Worm (Caenorhabditis elegans): Measurements from ENCODE around the gene mom-1.

The mom-1 gene

DNA sequence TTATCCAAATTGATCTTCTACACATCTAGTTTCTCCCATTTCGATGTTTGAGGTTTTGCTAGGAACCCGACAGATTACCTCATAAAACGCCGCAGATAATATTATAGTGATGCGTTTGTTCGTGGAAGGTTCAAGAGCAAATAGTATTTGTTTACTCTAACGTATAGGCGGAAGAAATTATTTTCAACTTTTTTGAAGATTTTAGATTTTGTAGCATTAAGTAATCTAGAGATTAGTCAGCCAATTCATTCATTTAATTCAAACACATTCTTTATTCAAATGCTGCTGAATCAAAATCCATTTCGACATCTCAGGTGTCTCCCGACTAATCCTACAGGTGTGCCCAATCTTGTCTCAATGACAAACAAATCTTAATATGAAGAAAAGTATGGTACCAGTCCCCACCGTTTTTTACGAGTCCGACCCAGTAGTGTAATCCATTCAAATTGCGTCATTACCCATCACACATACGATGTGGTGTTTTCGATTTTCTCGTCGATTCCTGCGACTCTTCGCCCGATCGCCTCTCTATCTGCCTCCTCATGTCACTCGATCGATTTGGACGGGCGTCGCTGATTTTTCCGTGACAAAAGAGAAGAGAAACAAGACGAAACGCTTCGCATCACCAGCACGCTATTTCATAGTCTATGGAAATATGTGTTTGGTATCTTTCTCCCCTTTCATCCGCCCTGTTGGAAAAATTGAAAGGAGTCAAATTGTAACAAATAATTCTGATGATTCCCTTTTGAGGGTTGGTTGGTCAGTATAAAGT is 38.8 kb upstream of the mom-1 start (continued):
- TF ChIP-seq F37D6.2 (tag; optimal IDR thresholded peaks at IDR 0.05) (no peak), mxl-2 (GFP tag; conservative IDR thresholded peaks at IDR 0.05) (no peak), ama-1 (optimal IDR thresholded peaks at IDR 0.05) (peak; percentile 73), nhr-41 (GFP tag; IDR thresholded peaks at IDR 0.05) (no peak), gei-8 (GFP tag; optimal IDR thresholded peaks at IDR 0.05) (peak; percentile 61), dmd-6 (GFP tag; IDR thresholded peaks at IDR 0.05) (peak; percentile 62), set-16 (GFP tag; IDR thresholded peaks at IDR 0.05) (no peak; the same call in 1 of the 2 replicates), arid-1 (GFP tag; conservative IDR thresholded peaks at IDR 0.05) (no peak), mep-1 (tag; optimal IDR thresholded peaks at IDR 0.05) (peak; percentile 61), T20F7.1 (GFP tag; optimal IDR thresholded peaks at IDR 0.05) (no peak), lin-15B (tag; optimal IDR thresholded peaks at IDR 0.05) (no peak), nhr-76 (tag; optimal IDR thresholded peaks at IDR 0.05) (peak; percentile 42), lin-38 (GFP tag; IDR thresholded peaks at IDR 0.05) (peak; percentile 25), T26A8.4 (GFP tag; IDR thresholded peaks at IDR 0.05) (peak; percentile 85), tra-1 (GFP tag; IDR thresholded peaks at IDR 0.05) (peak; percentile 53; the same call in 1 of the 2 replicates), lin-1 (GFP tag; IDR thresholded peaks at IDR 0.05) (no peak), daf-16 (GFP tag; optimal IDR thresholded peaks at IDR 0.05) (peak in 1 of 2 experiments; percentile 79), daf-16 (tag; optimal IDR thresholded peaks at IDR 0.05) (peak; percentile 87), php-3 (GFP tag; IDR thresholded peaks at IDR 0.05) (peak; percentile 56; the same call in 1 of the 2 replicates), hif-1 (tag; optimal IDR thresholded peaks at IDR 0.05) (peak in 1 of 2 experiments; percentile 90), nhr-11 (tag; optimal IDR thresholded peaks at IDR 0.05) (peak; percentile 48), ceh-44 (GFP tag; IDR thresholded peaks at IDR 0.05) (no peak), snpc-4 (tag; optimal IDR thresholded peaks at IDR 0.05) (no peak), vab-7 (GFP tag; IDR thresholded peaks at IDR 0.05) (no peak), nhr-237 (tag; optimal IDR thresholded peaks at IDR 0.05) (no peak), nhr-25 (tag; optimal IDR thresholded peaks at IDR 0.05; ENCODE audit: borderline replicate concordance, insufficient read depth) (peak; percentile 54), madf-5 (GFP tag; IDR thresholded peaks at IDR 0.05) (no peak), nhr-10 (tag; optimal IDR thresholded peaks at IDR 0.05) (peak; percentile 7), unc-39 (tag; optimal IDR thresholded peaks at IDR 0.05) (no peak), attf-4 (tag; optimal IDR thresholded peaks at IDR 0.05) (no peak), D1046.2 (GFP tag; IDR thresholded peaks at IDR 0.05) (no peak), jun-1 (tag; optimal IDR thresholded peaks at IDR 0.05) (peak; percentile 25), madf-9 (GFP tag; conservative IDR thresholded peaks at IDR 0.05) (0 out of 2 replicates have a peak, but pooled peaks have one; percentile 14), F49E8.2 (tag; optimal IDR thresholded peaks at IDR 0.05; ENCODE audit: borderline replicate concordance) (no peak)

DNA sequence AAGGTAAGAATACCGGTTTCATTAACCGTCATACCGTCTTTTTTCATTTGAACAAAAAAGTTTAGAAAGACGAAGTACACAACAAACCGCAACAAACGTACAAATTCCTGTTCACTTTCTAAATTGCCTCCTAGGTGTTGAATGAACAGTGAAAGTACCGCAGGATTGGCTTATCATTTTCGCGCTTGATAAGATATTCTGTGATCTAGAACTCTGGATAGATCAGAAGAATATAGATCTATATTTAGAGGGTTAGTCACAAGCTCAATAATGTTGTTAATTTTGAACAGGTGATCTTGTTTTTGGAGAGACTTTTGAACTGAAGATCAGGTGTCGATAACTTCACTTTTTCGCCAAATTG is 38.3 kb upstream of the mom-1 start:
- TF ChIP-seq duxl-1 (tag; optimal IDR thresholded peaks at IDR 0.05; ENCODE audit: poor library complexity) = no peak
- peak; percentile 25 for TF ChIP-seq hlh-30 (tag; optimal IDR thresholded peaks at IDR 0.05; ENCODE audit: insufficient read depth)

DNA sequence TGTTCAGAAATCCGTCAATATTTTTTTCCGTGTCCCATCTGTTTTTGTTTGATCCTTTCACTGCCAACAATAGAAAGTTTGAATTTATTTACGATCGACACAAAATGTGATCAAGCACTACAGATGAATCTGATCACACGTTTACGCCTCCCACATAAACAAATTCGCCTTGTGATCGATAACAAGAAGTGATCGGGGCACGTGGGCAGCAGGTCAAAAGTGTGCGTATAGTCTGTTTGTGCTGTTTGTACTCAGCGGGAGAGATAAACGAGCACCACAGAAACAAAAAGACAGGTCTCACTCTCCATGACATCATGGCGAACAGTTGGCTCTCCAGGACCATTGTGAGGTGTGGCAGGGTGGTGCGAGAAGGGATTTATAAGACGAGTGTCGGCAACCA is 37.4 kb upstream of the mom-1 start:
- TF ChIP-seq hlh-11 (tag; optimal IDR thresholded peaks at IDR 0.05) = peak; percentile 99
- TF ChIP-seq dmd-6 (GFP tag; IDR thresholded peaks at IDR 0.05) = peak; percentile 96
- TF ChIP-seq nhr-25 (tag; optimal IDR thresholded peaks at IDR 0.05; ENCODE audit: borderline replicate concordance, insufficient read depth) = no peak
- peak; percentile 44 for TF ChIP-seq nhr-6 (tag; optimal IDR thresholded peaks at IDR 0.05)
- TF ChIP-seq D1046.2 (GFP tag; IDR thresholded peaks at IDR 0.05) = no peak
- TF ChIP-seq ZK546.5 (tag; optimal IDR thresholded peaks at IDR 0.05) = no peak
- peak; percentile 34 for TF ChIP-seq jun-1 (tag; optimal IDR thresholded peaks at IDR 0.05)
- peak; percentile 38 to 63 for TF ChIP-seq lsy-2 (tag; optimal IDR thresholded peaks at IDR 0.05)
- no peak for TF ChIP-seq dmd-9 (GFP tag; IDR thresholded peaks at IDR 0.05)
- no peak for TF ChIP-seq ceh-62 (tag; optimal IDR thresholded peaks at IDR 0.05)
- TF ChIP-seq zfp-2 (tag; optimal IDR thresholded peaks at IDR 0.05) = no peak
- TF ChIP-seq F10B5.3 (tag; optimal IDR thresholded peaks at IDR 0.05) = no peak
- TF ChIP-seq gei-8 (GFP tag; optimal IDR thresholded peaks at IDR 0.05) = peak; percentile 69
- TF ChIP-seq set-16 (GFP tag; IDR thresholded peaks at IDR 0.05) = peak; percentile 45; the same call in 1 of the 2 replicates
- TF ChIP-seq zfp-3 (GFP tag; conservative IDR thresholded peaks at IDR 0.05) = peak; percentile 72; the same call in 1 of the 2 replicates
- TF ChIP-seq dve-1 (tag; optimal IDR thresholded peaks at IDR 0.05; ENCODE audit: insufficient read depth) = peak; percentile 91
- 0 out of 2 replicates have a peak, but pooled peaks have one; percentile 24 for TF ChIP-seq snpc-1.2 (GFP tag; IDR thresholded peaks at IDR 0.05)
- TF ChIP-seq aha-1 (tag) = peak; percentile 18

Data from whole organism, L4 larva.